Fruit fly (Drosophila melanogaster) whole organism, pupa: Measurements from ENCODE around the gene Ork1.

Experiments
- CG10348 ChIP-seq: fragments of 200-800 bp; sonication (Bioruptor generic); IDR thresholded peaks from 2 replicates; pipeline ENCODE4 v1.3.6; 2022; ENCODE audit warnings: missing biosample characterization, missing genetic modification characterization
- CG14655 ChIP-seq: fragments of 200-800 bp; sonication (Bioruptor generic); optimal IDR thresholded peaks from 3 replicates; lab custom pipeline; 2017; ENCODE audit warnings: mild to moderate bottlenecking, missing biosample characterization, missing genetic modification reagents, missing genetic modification characterization
- CG15710 ChIP-seq: fragments of 200-800 bp; sonication (Bioruptor generic); optimal IDR thresholded peaks from 2 replicates; lab custom pipeline; 2018; ENCODE audit warnings: missing biosample characterization, mild to moderate bottlenecking, missing genetic modification characterization, moderate library complexity
- CG17806 ChIP-seq: fragments of 200-800 bp; sonication (Bioruptor generic); optimal IDR thresholded peaks from 2 replicates; lab custom pipeline; 2018; ENCODE audit warnings: missing biosample characterization, mild to moderate bottlenecking, missing genetic modification characterization, moderate library complexity
- CG32121 ChIP-seq: fragments of 200-800 bp; sonication (Bioruptor generic); IDR thresholded peaks from 2 replicates; pipeline ENCODE4 v1.3.6; 2022; ENCODE audit warnings: missing biosample characterization, missing genetic modification characterization
- CG34367 ChIP-seq: fragments of 200-800 bp; sonication (Bioruptor generic); optimal IDR thresholded peaks from 2 replicates; lab custom pipeline; 2018; ENCODE audit warnings: missing biosample characterization, mild to moderate bottlenecking, missing genetic modification characterization
- CG8301 ChIP-seq: fragments of 200-800 bp; sonication (Bioruptor generic); optimal IDR thresholded peaks from 2 replicates; lab custom pipeline; 2018; ENCODE audit warnings: missing biosample characterization, mild to moderate bottlenecking, missing genetic modification characterization
- CG9948 ChIP-seq: fragments of 200-800 bp; sonication (Bioruptor generic); optimal IDR thresholded peaks from 2 replicates; lab custom pipeline; 2018; ENCODE audit warnings: missing biosample characterization, mild to moderate bottlenecking, missing genetic modification characterization, moderate library complexity
- EcR ChIP-seq: fragments of 200-800 bp; sonication (Bioruptor generic); optimal IDR thresholded peaks from 3 replicates; lab custom pipeline; 2019; ENCODE audit warnings: missing biosample characterization, missing genetic modification characterization, mild to moderate bottlenecking, moderate library complexity, missing genetic modification reagents
- Ets98B ChIP-seq: fragments of 200-800 bp; sonication (Bioruptor generic); IDR thresholded peaks from 2 replicates; pipeline ENCODE4 v1.3.6; 2022; ENCODE audit warnings: missing biosample characterization, missing genetic modification characterization
- Pif1A ChIP-seq: fragments of 200-800 bp; sonication (Bioruptor generic); optimal IDR thresholded peaks from 3 replicates; lab custom pipeline; 2016; ENCODE audit warnings: missing biosample characterization, missing genetic modification characterization
- Pif1B ChIP-seq: fragments of 200-800 bp; sonication (Bioruptor generic); optimal IDR thresholded peaks from 3 replicates; lab custom pipeline; 2016; ENCODE audit warnings: missing biosample characterization, missing genetic modification characterization
- fd96Ca ChIP-seq: fragments of 200-800 bp; sonication (Bioruptor generic); IDR thresholded peaks from 3 replicates; pipeline ENCODE4 v1.3.6; 2022; ENCODE audit warnings: missing biosample characterization, missing genetic modification characterization
- gl ChIP-seq: fragments of 200-800 bp; sonication (Bioruptor generic); optimal IDR thresholded peaks from 2 replicates; lab custom pipeline; 2018; ENCODE audit warnings: missing biosample characterization, mild to moderate bottlenecking, missing genetic modification characterization

dm6 chrX:10887643-10888042 is 3.4 kb downstream of the Ork1 start:
- TF ChIP-seq CG8301: no peak
- TF ChIP-seq CG15710 (tag; lab: Kevin White, UChicago): no peak
- no peak for TF ChIP-seq CG32121 (GFP tag; lab: Robert Waterston, UW)
- no peak for TF ChIP-seq gl (tag; lab: Kevin White, UChicago)
- TF ChIP-seq CG34367: no peak
- no peak for TF ChIP-seq CG17806
- no peak for TF ChIP-seq Ets98B (GFP tag; lab: Robert Waterston, UW)
- no peak for TF ChIP-seq fd96Ca
- TF ChIP-seq EcR (GFP tag; lab: Kevin White, UChicago): no peak
- no peak for TF ChIP-seq CG14655 (GFP tag; lab: Kevin White, UChicago)
- TF ChIP-seq CG9948 (tag; lab: Kevin White, UChicago): no peak
- no peak for TF ChIP-seq Pif1B (GFP tag; lab: Kevin White, UChicago)
- no peak for TF ChIP-seq Pif1A (GFP tag; lab: Kevin White, UChicago)
- TF ChIP-seq CG10348 (GFP tag; lab: Robert Waterston, UW): no peak
